Fruit fly (Drosophila melanogaster) whole organism, prepupa: ENCODE measurements around the gene Unc50.
A peak's percentile ranks its signal among the peaks of the same experiment; 100 is the strongest.

ENCODE experiments used
- Blimp-1 ChIP-seq: fragments of 200-800 bp; sonication (Bioruptor generic); optimal IDR thresholded peaks from 3 replicates; lab custom pipeline; 2017; ENCODE audit warnings: missing biosample characterization, missing genetic modification characterization, mild to moderate bottlenecking, moderate library complexity, missing genetic modification reagents
- CG11294 ChIP-seq: fragments of 200-800 bp; sonication (Bioruptor generic); IDR thresholded peaks from 2 replicates; pipeline ENCODE4 v1.3.6; 2022; ENCODE audit warnings: missing biosample characterization, missing genetic modification characterization
- CG11902 ChIP-seq: fragments of 200-800 bp; sonication (Bioruptor generic); optimal IDR thresholded peaks from 3 replicates; lab custom pipeline; 2016; ENCODE audit warnings: missing biosample characterization, missing genetic modification characterization
- CG15336 ChIP-seq: fragments of 200-800 bp; sonication (Bioruptor generic); IDR thresholded peaks from 2 replicates; pipeline ENCODE4 v1.3.6; 2022; ENCODE audit warnings: missing biosample characterization, missing genetic modification characterization
- CG1621 ChIP-seq: fragments of 200-800 bp; sonication (Bioruptor generic); optimal IDR thresholded peaks from 3 replicates; lab custom pipeline; 2018; ENCODE audit warnings: missing biosample characterization, mild to moderate bottlenecking, missing genetic modification characterization
- CG31627 ChIP-seq: fragments of 200-800 bp; sonication (Bioruptor generic); optimal IDR thresholded peaks from 3 replicates; lab custom pipeline; 2016; ENCODE audit warnings: missing biosample characterization, missing genetic modification characterization
- CG32006 ChIP-seq: fragments of 200-800 bp; sonication (Bioruptor generic); optimal IDR thresholded peaks from 3 replicates; lab custom pipeline; 2017; ENCODE audit warnings: missing biosample characterization, mild to moderate bottlenecking, missing genetic modification characterization
- CG34406 ChIP-seq: fragments of 200-800 bp; sonication (Bioruptor generic); optimal IDR thresholded peaks from 3 replicates; lab custom pipeline; 2016; ENCODE audit warnings: missing biosample characterization, missing genetic modification characterization
- CG4318 ChIP-seq: fragments of 200-800 bp; sonication (Bioruptor generic); optimal IDR thresholded peaks from 3 replicates; lab custom pipeline; 2017; ENCODE audit warnings: missing biosample characterization, mild to moderate bottlenecking, missing genetic modification characterization
- CG6163 ChIP-seq: fragments of 200-800 bp; sonication (Bioruptor generic); IDR thresholded peaks from 3 replicates; pipeline ENCODE4 v1.3.6; 2022; ENCODE audit warnings: missing biosample characterization, missing genetic modification characterization
- CG6276 ChIP-seq: fragments of 200-800 bp; sonication (Bioruptor generic); optimal IDR thresholded peaks from 2 replicates; lab custom pipeline; 2017; ENCODE audit warnings: missing biosample characterization, mild to moderate bottlenecking, missing genetic modification characterization
- CG6792 ChIP-seq: fragments of 200-800 bp; sonication (Bioruptor generic); optimal IDR thresholded peaks from 3 replicates; lab custom pipeline; 2016; ENCODE audit warnings: missing biosample characterization, missing genetic modification characterization
- CG6854 ChIP-seq: fragments of 200-800 bp; sonication (Bioruptor generic); optimal IDR thresholded peaks from 2 replicates; lab custom pipeline; 2017; ENCODE audit warnings: missing biosample characterization, mild to moderate bottlenecking, missing genetic modification characterization
- CG7368 ChIP-seq: fragments of 200-800 bp; sonication (Bioruptor generic); optimal IDR thresholded peaks from 3 replicates; lab custom pipeline; 2016; ENCODE audit warnings: missing biosample characterization, missing genetic modification characterization
- CG8119 ChIP-seq: fragments of 200-800 bp; sonication (Bioruptor generic); IDR thresholded peaks from 3 replicates; pipeline ENCODE4 v1.3.6; 2022; ENCODE audit warnings: missing biosample characterization, missing genetic modification characterization
- CG8319 ChIP-seq: fragments of 200-800 bp; sonication (Bioruptor generic); optimal IDR thresholded peaks from 3 replicates; lab custom pipeline; 2016; ENCODE audit warnings: missing biosample characterization, missing genetic modification characterization
- CG9139 ChIP-seq: fragments of 200-800 bp; sonication (Bioruptor generic); optimal IDR thresholded peaks from 3 replicates; lab custom pipeline; 2017; ENCODE audit warnings: missing biosample characterization, mild to moderate bottlenecking, missing genetic modification characterization
- Eip75B ChIP-seq: fragments of 200-800 bp; sonication (Bioruptor generic); optimal IDR thresholded peaks from 3 replicates; lab custom pipeline; 2016; ENCODE audit warnings: missing biosample characterization, missing genetic modification characterization
- Eip93F ChIP-seq: fragments of 200-800 bp; sonication (Bioruptor generic); optimal IDR thresholded peaks from 2 replicates; lab custom pipeline; 2016; ENCODE audit warnings: missing biosample characterization, mild to moderate bottlenecking, missing genetic modification characterization
- Ets96B ChIP-seq: fragments of 200-800 bp; optimal IDR thresholded peaks from 2 replicates; lab custom pipeline; 2019; ENCODE audit warnings: missing biosample characterization, mild to moderate bottlenecking, missing genetic modification characterization, moderate library complexity
- Gug ChIP-seq: fragments of 200-800 bp; sonication (Bioruptor generic); IDR thresholded peaks from 2 replicates; pipeline ENCODE4 v1.3.6; 2022; ENCODE audit warnings: missing biosample characterization, missing genetic modification characterization
- Hr38 ChIP-seq: sonication (Bioruptor generic); optimal IDR thresholded peaks from 2 replicates; lab custom pipeline; 2016; ENCODE audit warnings: missing biosample characterization, missing genetic modification characterization
- Hr39 ChIP-seq: fragments of 200-800 bp; sonication (Bioruptor generic); optimal IDR thresholded peaks from 2 replicates; lab custom pipeline; 2016; ENCODE audit warnings: missing biosample characterization, missing genetic modification characterization
- Hr4 ChIP-seq: fragments of 200-800 bp; sonication (Bioruptor generic); optimal IDR thresholded peaks from 3 replicates; lab custom pipeline; 2016; ENCODE audit warnings: missing biosample characterization, missing genetic modification characterization
- Lpt ChIP-seq: fragments of 200-800 bp; sonication (Bioruptor generic); optimal IDR thresholded peaks from 3 replicates; lab custom pipeline; 2016; ENCODE audit warnings: missing biosample characterization, missing genetic modification characterization
- Met ChIP-seq: fragments of 200-800 bp; sonication (Bioruptor generic); optimal IDR thresholded peaks from 3 replicates; lab custom pipeline; 2016; ENCODE audit warnings: missing biosample characterization, missing genetic modification characterization
- OdsH ChIP-seq: fragments of 200-800 bp; sonication (Bioruptor generic); optimal IDR thresholded peaks from 3 replicates; lab custom pipeline; 2016; ENCODE audit warnings: missing biosample characterization, missing genetic modification characterization
- Smox ChIP-seq: fragments of 200-800 bp; sonication (Bioruptor generic); optimal IDR thresholded peaks from 3 replicates; lab custom pipeline; 2016; ENCODE audit warnings: missing biosample characterization, missing genetic modification characterization
- Sox102F ChIP-seq: fragments of 200-800 bp; sonication (Bioruptor generic); optimal IDR thresholded peaks from 2 replicates; lab custom pipeline; 2016; ENCODE audit warnings: missing biosample characterization, mild to moderate bottlenecking, missing genetic modification characterization
- achi ChIP-seq: fragments of 200-800 bp; sonication (Bioruptor generic); optimal IDR thresholded peaks from 3 replicates; lab custom pipeline; 2016; ENCODE audit warnings: missing biosample characterization, missing genetic modification characterization
- acj6 ChIP-seq: fragments of 200-800 bp; sonication (Bioruptor generic); optimal IDR thresholded peaks from 3 replicates; lab custom pipeline; 2016; ENCODE audit warnings: missing biosample characterization, missing genetic modification characterization
- cyc ChIP-seq: fragments of 200-800 bp; sonication (Bioruptor generic); optimal IDR thresholded peaks from 3 replicates; lab custom pipeline; 2016; ENCODE audit warnings: missing biosample characterization, missing genetic modification characterization
- dac ChIP-seq: fragments of 200-800 bp; sonication (Bioruptor generic); optimal IDR thresholded peaks from 2 replicates; lab custom pipeline; 2017; ENCODE audit warnings: missing biosample characterization, mild to moderate bottlenecking, missing genetic modification characterization
- esn ChIP-seq: fragments of 200-800 bp; sonication (Bioruptor generic); optimal IDR thresholded peaks from 2 replicates; lab custom pipeline; 2016; ENCODE audit warnings: missing biosample characterization, mild to moderate bottlenecking, missing genetic modification characterization, moderate library complexity
- fd59A ChIP-seq: fragments of 200-800 bp; sonication (Bioruptor generic); optimal IDR thresholded peaks from 2 replicates; lab custom pipeline; 2017; ENCODE audit warnings: missing biosample characterization, mild to moderate bottlenecking, missing genetic modification characterization, missing genetic modification reagents
- fd85E ChIP-seq: fragments of 200-800 bp; sonication (Bioruptor generic); optimal IDR thresholded peaks from 3 replicates; lab custom pipeline; 2016; ENCODE audit warnings: missing biosample characterization, missing genetic modification characterization
- fkh ChIP-seq: fragments of 200-800 bp; sonication (Bioruptor generic); optimal IDR thresholded peaks from 3 replicates; lab custom pipeline; 2017; ENCODE audit warnings: missing biosample characterization, mild to moderate bottlenecking, missing genetic modification characterization, moderate library complexity
- lz ChIP-seq: fragments of 200-800 bp; sonication (Bioruptor generic); optimal IDR thresholded peaks from 3 replicates; lab custom pipeline; 2016; ENCODE audit warnings: missing biosample characterization, missing genetic modification characterization
- net ChIP-seq: fragments of 200-800 bp; sonication (Bioruptor generic); optimal IDR thresholded peaks from 3 replicates; lab custom pipeline; 2016; ENCODE audit warnings: missing biosample characterization, missing genetic modification characterization
- pdm3 ChIP-seq: fragments of 200-800 bp; sonication (Bioruptor generic); optimal IDR thresholded peaks from 3 replicates; lab custom pipeline; 2016; ENCODE audit warnings: missing biosample characterization, missing genetic modification characterization
- salr ChIP-seq, 2 experiments: fragments of 200-800 bp; sonication (Bioruptor generic); optimal IDR thresholded peaks; 3 replicates each; lab custom pipeline; 2016 to 2018; ENCODE audit warnings: missing biosample characterization in 2 of 2, missing genetic modification characterization in 2 of 2, mild to moderate bottlenecking in 1 of 2
- spab ChIP-seq: fragments of 200-800 bp; sonication (Bioruptor generic); optimal IDR thresholded peaks from 2 replicates; lab custom pipeline; 2017; ENCODE audit warnings: missing biosample characterization, mild to moderate bottlenecking, missing genetic modification characterization, missing genetic modification reagents
- ss ChIP-seq, 2 experiments: fragments of 200-800 bp; sonication (Bioruptor generic); optimal IDR thresholded peaks; 2 replicates in 1 of 2; 3 replicates in 1 of 2; lab custom pipeline; 2017 to 2018; ENCODE audit warnings: mild to moderate bottlenecking in 2 of 2, missing biosample characterization in 2 of 2, missing genetic modification characterization in 2 of 2, moderate library complexity in 1 of 2
- topi ChIP-seq: fragments of 200-800 bp; sonication (Bioruptor generic); optimal IDR thresholded peaks from 3 replicates; lab custom pipeline; 2016; ENCODE audit warnings: missing biosample characterization, missing genetic modification characterization
- vri ChIP-seq: fragments of 200-800 bp; sonication (Bioruptor generic); optimal IDR thresholded peaks from 3 replicates; lab custom pipeline; 2016; ENCODE audit warnings: missing biosample characterization, mild to moderate bottlenecking, missing genetic modification characterization

The Unc50 gene

DNA sequence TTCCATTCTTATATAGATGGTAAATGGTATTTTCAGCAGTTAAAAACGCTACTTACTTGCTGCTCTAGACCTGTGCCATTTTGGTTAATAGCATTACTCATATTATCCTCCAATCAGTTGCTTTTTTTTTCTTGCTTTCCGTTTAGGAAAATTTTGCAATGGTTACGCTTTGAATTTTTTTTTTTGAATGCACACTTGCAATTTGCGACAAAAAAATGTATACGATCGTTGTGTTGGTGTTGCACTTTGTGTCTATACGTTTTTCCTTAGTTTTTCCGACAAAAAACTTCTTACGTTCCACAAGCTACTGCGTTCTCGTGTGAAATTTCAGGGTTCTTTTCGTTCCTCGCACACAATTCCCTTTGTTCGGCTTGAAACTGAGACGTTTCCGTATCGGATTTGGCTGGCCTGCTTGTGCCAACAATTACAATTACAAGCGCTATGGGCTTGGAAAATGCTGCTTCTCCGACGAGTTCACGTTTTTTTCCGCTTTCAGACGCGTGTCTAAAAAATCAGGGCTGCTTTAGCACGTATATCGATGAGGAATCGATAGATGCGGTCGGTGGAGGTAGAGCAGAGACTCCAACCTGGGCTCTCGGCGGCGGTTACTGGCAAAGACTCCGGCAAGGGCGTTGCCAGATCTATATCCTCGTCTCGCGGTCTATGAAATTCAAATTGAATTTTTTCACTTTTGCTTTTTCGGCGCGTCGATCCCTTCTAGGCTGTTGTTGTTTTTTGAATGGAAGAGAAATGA lies 16.3 kb downstream of the Unc50 start (continued):
- TF ChIP-seq Ets96B (tag; lab: Kevin White, UChicago) (no peak), Eip75B (GFP tag; lab: Kevin White, UChicago) (no peak), achi (peak; percentile 51), CG32006 (no peak), CG8119 (GFP tag; lab: Robert Waterston, UW) (no peak), Lpt (no peak), Smox (GFP tag; lab: Kevin White, UChicago) (peak; percentile 20), lz (GFP tag; lab: Kevin White, UChicago) (peak; percentile 34), CG6163 (GFP tag; lab: Robert Waterston, UW) (peak; percentile 52), esn (GFP tag; lab: Kevin White, UChicago) (no peak), acj6 (GFP tag; lab: Kevin White, UChicago) (no peak), CG4318 (GFP tag; lab: Kevin White, UChicago) (no peak), Sox102F (GFP tag; lab: Kevin White, UChicago) (no peak), CG6276 (GFP tag; lab: Kevin White, UChicago) (no peak), CG6854 (GFP tag; lab: Kevin White, UChicago) (peak; percentile 27), ss (GFP tag; optimal IDR thresholded peaks at IDR 0.05; lab: Kevin White, UChicago) (no peak), CG7368 (GFP tag; lab: Kevin White, UChicago) (peak; percentile 9), CG6792 (no peak), fd59A (GFP tag; lab: Kevin White, UChicago) (no peak), cyc (GFP tag; lab: Kevin White, UChicago) (no peak), topi (GFP tag; lab: Kevin White, UChicago) (no peak), CG34406 (GFP tag; lab: Kevin White, UChicago) (no peak), CG11294 (GFP tag; lab: Robert Waterston, UW) (no peak), fkh (GFP tag; lab: Kevin White, UChicago) (no peak)
- TF ChIP-seq, all 60 proteins: peak for 17

DNA sequence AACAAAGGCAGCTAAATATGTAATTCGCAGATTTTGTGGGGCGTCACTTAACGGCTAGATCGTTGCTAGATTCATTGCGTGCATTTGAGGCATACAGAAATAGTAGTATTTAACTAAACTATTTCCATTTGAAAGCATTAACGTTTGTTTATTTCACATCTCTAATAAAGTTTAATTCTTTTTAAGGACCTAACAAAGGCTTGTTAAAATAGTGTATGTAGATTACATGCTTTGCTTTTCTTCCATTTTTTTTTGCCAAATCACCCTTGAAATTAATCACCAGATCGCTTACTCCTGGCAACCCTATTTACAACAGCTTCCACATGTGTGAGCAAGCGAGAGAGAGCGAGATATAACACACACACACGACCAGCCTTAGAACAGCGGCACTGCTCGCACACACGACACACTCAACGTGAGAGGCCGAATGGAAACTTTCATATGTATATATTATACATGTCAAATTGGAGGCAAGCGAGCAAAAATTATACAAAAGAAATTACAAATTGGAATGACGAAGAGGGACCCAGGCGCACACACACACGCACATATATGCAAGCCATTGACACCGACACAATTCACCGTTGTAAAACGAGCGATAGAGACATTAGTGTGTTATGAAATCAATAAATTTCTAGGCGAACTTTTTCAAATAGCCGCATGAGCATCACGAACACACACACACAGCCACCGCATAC lies 17.1 kb downstream of the Unc50 start:
- TF ChIP-seq spab = peak; percentile 58
- peak; percentile 73 for TF ChIP-seq CG32006
- peak; percentile 84 for TF ChIP-seq vri (GFP tag; lab: Kevin White, UChicago)
- TF ChIP-seq Gug (GFP tag; lab: Robert Waterston, UW) = peak; percentile 52; the same call in 1 of the 2 replicates
- TF ChIP-seq Met = peak; percentile 74
- TF ChIP-seq net (GFP tag; lab: Kevin White, UChicago) = peak; percentile 63
- TF ChIP-seq Eip75B (GFP tag; lab: Kevin White, UChicago) = peak; percentile 74
- TF ChIP-seq CG9139 (GFP tag; lab: Kevin White, UChicago) = peak; percentile 23
- TF ChIP-seq Hr38 = no peak
- peak; percentile 7 for TF ChIP-seq dac
- peak; percentile 73; the same call in 2 of the 3 replicates for TF ChIP-seq CG6163 (GFP tag; lab: Robert Waterston, UW)
- peak; percentile 12 for TF ChIP-seq CG8319 (GFP tag; lab: Kevin White, UChicago)
- peak; percentile 61 for TF ChIP-seq pdm3 (GFP tag; lab: Kevin White, UChicago)
- peak in 1 of 2 experiments; percentile 38 for TF ChIP-seq salr (GFP tag; optimal IDR thresholded peaks at IDR 0.05; lab: Kevin White, UChicago)
- 0 out of 3 replicates have a peak, but pooled peaks have one; percentile 28 for TF ChIP-seq CG8119 (GFP tag; lab: Robert Waterston, UW)
- TF ChIP-seq Blimp-1 = peak; percentile 45
- peak; percentile 61 for TF ChIP-seq acj6 (GFP tag; lab: Kevin White, UChicago)
- peak; percentile 67 for TF ChIP-seq Hr4
- peak; percentile 62 for TF ChIP-seq CG31627
- TF ChIP-seq OdsH = peak; percentile 56
- peak; percentile 68 for TF ChIP-seq achi
- peak; percentile 67 for TF ChIP-seq cyc (GFP tag; lab: Kevin White, UChicago)
- peak; percentile 67 for TF ChIP-seq Hr39 (GFP tag; lab: Kevin White, UChicago)
- TF ChIP-seq CG11902 = peak; percentile 2
- TF ChIP-seq Ets96B (tag; lab: Kevin White, UChicago) = peak; percentile 15
- peak; percentile 5 for TF ChIP-seq fd59A (GFP tag; lab: Kevin White, UChicago)
- no peak for TF ChIP-seq CG1621 (tag; lab: Kevin White, UChicago)
- peak; percentile 67 for TF ChIP-seq Sox102F (GFP tag; lab: Kevin White, UChicago)
- peak; percentile 54; the same call in 1 of the 2 replicates for TF ChIP-seq CG15336 (GFP tag; lab: Robert Waterston, UW)
- TF ChIP-seq fd85E (GFP tag; lab: Kevin White, UChicago) = no peak
- TF ChIP-seq Eip93F = peak; percentile 62
- TF ChIP-seq CG11294 (GFP tag; lab: Robert Waterston, UW) = no peak
- peak; percentile 47 for TF ChIP-seq CG34406 (GFP tag; lab: Kevin White, UChicago)
- TF ChIP-seq CG6854 (GFP tag; lab: Kevin White, UChicago) = peak; percentile 40
